Fruit fly (Drosophila melanogaster) ovary, adult (tissue): ENCODE results near the gene CG33969.

Experiments
- CG17801 ChIP-seq: fragments of 200-800 bp; optimal IDR thresholded peaks from 2 replicates; lab custom pipeline; 2019; ENCODE audit warnings: missing biosample characterization, mild to moderate bottlenecking, missing genetic modification characterization, moderate library complexity; ENCODE audit not compliant: partially characterized antibody

Gene CG33969

DNA sequence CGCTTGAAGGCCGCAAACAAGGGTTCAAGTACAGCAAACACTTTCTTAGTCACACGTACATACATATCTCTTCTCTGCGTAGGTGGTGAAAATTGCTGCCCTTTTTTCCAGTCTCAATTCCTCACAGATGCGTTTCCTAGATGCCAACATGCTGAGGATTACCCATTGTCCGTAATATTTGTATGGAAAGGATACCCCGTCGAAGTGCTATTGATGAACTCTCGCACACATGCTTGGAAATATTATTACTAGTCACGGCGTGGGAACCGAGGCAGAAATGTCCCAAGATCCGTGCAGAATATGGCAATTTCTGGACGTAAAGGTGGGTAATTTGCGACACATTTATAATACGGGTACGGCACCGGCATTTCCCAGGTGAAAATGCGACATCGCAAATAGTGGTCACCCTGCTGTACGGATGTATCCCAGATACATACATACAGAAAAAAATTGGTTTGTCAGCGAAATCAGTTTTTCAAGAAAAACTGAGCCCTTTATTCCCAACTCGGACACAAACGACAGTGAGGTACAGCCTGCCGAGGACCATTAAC is 12.1 kb upstream of the CG33969 start:
- TF ChIP-seq CG17801 (GFP tag; lab: Kevin White, UChicago), result no peak

- TF ChIP-seq CG17801 (GFP tag; lab: Kevin White, UChicago), result no peak
Observed at dm6 chr3L:20404515-20404914, 11.2 kb upstream of the CG33969 start.

dm6 chr3L:20403493-20404379 is 10.4 kb upstream of the CG33969 start:
- no peak for TF ChIP-seq CG17801 (GFP tag; lab: Kevin White, UChicago)

DNA sequence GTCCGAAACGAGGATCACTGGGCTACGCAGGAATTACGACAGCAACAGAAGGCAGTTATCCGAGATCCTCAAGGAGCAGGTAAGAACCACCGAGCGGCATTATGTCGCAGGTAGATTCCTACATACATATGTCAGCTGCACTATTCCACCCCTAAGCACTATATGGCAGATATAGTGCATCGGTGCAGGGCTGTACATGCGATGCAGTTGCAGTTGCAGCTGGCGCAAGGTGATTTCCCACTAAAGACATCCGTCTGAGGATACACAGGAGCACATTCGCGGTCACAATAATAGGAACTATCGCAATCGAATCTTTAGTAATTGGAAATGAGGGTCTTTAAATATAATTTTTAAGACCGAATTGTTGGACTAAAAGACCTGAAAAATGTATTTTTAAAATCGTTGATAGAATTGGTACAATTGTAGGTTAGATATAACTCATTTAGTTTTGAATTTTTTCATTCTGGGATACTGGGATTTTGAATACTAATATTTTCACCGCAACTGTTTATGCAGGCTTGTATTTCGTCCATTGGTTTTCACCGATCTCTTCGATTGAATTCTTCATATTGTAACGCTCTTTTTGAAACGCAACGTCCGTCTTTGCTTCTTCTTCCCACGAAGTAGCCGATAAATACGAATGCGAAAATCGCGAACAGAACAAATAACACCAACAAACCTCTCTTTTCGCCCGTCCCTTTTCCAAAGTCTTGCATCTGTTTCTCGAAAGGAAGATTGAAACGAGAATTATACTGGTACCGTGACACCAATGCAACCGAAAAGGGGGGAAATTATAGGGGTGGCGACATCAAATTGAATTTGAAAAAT is 9.5 kb upstream of the CG33969 start:
- TF ChIP-seq CG17801 (GFP tag; lab: Kevin White, UChicago), result no peak

DNA sequence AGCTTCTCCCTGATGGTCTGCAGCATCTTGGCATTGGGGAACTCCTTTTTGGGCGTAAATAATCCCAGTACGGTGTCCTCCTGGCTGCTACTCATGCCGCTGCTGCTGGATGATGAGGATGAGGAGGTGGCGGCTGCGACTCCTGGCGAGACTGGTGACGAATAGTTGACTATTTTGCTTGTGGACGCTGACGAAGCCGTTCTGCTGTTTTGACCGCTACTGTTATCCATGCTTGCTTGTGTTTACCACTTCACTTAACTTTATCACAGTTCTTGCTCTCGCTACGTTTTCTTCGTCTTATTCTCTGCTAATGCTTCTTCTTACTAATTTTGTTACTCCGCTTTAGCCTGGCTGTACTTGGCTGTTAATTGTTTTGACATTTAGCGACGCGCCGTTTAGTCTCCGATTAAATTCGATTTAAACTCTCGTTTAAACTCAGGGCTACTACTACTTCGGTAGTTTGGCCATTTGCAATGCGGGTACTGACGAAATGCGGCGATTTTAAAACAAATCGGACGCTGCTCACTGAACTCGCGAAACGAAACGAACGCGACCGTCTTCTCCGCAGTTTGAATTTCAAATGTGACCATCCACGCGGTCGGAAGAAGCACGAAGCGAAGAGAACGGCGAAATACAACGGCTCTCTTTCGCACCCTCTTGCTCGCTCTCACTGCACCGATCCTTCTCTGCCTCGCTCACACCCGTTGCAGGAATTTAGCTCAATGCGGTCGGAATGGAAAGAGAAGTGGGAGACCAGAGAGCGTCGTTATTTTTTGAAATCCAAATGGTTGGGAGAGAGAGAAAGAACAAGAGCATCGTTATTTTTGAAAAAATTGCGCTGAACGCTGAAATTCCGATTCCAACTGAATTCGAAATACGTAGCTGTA is 7.9 kb upstream of the CG33969 start, which contains the start of gene trbl:
Gene trbl (minus strand): TSS at position 584 of the 887 bp plus-strand sequence.
- TF ChIP-seq CG17801 (GFP tag; lab: Kevin White, UChicago), result peak; percentile 77

- TF ChIP-seq CG17801 (GFP tag; lab: Kevin White, UChicago), result no peak
Observed at dm6 chr3L:20400515-20400914, 7.2 kb upstream of the CG33969 start.

dm6 chr3L:20399550-20400109 is 6.3 kb upstream of the CG33969 start:
- peak; percentile 88 for TF ChIP-seq CG17801 (GFP tag; lab: Kevin White, UChicago)

dm6 chr3L:20398243-20399222 is 5.2 kb upstream of the CG33969 start:
- peak; percentile 60 for TF ChIP-seq CG17801 (GFP tag; lab: Kevin White, UChicago)

- TF ChIP-seq CG17801 (GFP tag; lab: Kevin White, UChicago), result no peak
Observed at dm6 chr3L:20397770-20398169, 4.4 kb upstream of the CG33969 start.

DNA sequence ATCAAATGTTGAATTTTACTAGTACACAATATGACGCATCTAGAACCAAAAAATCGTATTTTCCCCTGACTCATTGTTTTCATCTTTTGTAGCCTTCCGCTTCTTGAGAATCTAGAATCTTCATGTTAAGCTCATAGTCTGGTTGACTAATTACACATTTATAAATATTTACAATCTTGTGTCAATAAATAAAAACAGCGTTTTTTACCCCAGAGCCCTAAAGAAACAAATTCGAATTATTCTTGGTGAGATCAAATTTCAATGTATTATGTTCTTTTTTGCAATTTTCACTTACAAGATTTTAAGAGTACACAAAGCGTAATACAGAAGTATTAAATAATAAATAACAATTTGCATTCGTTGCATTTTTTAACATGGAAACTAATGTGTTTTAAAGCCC is 2.7 kb upstream of the CG33969 start:
- no peak for TF ChIP-seq CG17801 (GFP tag; lab: Kevin White, UChicago)

DNA sequence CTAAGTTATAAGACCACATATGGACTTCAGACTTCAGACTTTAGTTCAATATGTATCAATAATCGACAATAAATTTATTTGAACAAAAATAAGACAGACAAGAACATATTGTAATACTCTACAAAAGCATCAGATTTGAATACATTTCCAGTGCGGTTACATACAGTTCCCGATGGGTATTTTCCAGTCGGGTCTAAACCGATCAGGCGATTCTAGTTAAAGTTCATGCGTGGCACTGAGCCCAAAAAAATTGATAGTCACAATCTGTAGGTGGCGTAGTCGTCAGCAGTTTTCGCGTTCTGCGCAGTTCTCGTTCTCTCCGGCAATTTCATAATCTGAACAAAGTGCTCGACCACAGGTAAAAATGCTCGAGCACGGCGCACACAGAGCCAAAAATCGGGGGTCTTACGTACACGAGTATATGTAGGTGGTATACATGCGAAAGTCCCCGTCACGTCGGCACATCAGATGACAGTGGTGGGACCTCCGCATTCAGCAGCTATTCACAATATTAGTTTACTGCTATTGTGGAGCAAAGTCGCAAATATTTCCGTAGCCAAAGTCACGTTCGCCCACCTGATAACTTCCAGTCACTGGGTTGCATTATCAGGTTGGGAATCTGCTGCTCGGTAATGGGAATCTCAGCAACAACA is 2.0 kb upstream of the CG33969 start:
- TF ChIP-seq CG17801 (GFP tag; lab: Kevin White, UChicago), result peak; percentile 75

- TF ChIP-seq CG17801 (GFP tag; lab: Kevin White, UChicago), result no peak
Observed at dm6 chr3L:20388983-20389382, 4.4 kb downstream of the CG33969 start.
